Worm (Caenorhabditis elegans): ENCODE data around the gene F19G12.9.

Gene F19G12.9

ce11 chrX:1438925-1439324 is 19.9 kb downstream of the F19G12.9 start:
- TF ChIP-seq nhr-85 (tag) = no peak
- peak; percentile 34 for TF ChIP-seq skn-1 (tag; optimal IDR thresholded peaks at IDR 0.05)
- peak; percentile 76 for TF ChIP-seq sox-4 (tag; optimal IDR thresholded peaks at IDR 0.05)
- no peak for TF ChIP-seq elt-3 (tag; optimal IDR thresholded peaks at IDR 0.05)
- TF ChIP-seq ceh-8 (GFP tag; optimal IDR thresholded peaks at IDR 0.05) = no peak
- peak; percentile 44 for TF ChIP-seq egl-13 (tag; optimal IDR thresholded peaks at IDR 0.05)
- no peak for TF ChIP-seq unc-130 (tag; optimal IDR thresholded peaks at IDR 0.05)
- TF ChIP-seq snu-23 (GFP tag; optimal IDR thresholded peaks at IDR 0.05) = peak; percentile 40
- no peak for TF ChIP-seq ama-1 (optimal IDR thresholded peaks at IDR 0.05)
- TF ChIP-seq unc-30 (tag; optimal IDR thresholded peaks at IDR 0.05) = no peak
- no peak for TF ChIP-seq irx-1 (tag; optimal IDR thresholded peaks at IDR 0.05)
- TF ChIP-seq lir-3 (tag; optimal IDR thresholded peaks at IDR 0.05; ENCODE audit: poor library complexity) = no peak
- TF ChIP-seq sptf-1 (tag; optimal IDR thresholded peaks at IDR 0.05) = no peak
- TF ChIP-seq ztf-4 (tag; optimal IDR thresholded peaks at IDR 0.05) = no peak
- no peak for TF ChIP-seq efl-1 (optimal IDR thresholded peaks at IDR 0.05)
- TF ChIP-seq efl-1 (GFP tag; optimal IDR thresholded peaks at IDR 0.05 in 1 of 2) = no peak
- TF ChIP-seq nhr-237 (tag; optimal IDR thresholded peaks at IDR 0.05) = no peak
- peak; percentile 79 for TF ChIP-seq dsc-1 (tag; optimal IDR thresholded peaks at IDR 0.05)
- TF ChIP-seq unc-98 (GFP tag; IDR thresholded peaks at IDR 0.05) = no peak
- no peak for TF ChIP-seq ces-1 (GFP tag; optimal IDR thresholded peaks at IDR 0.05)
- peak; percentile 37 for TF ChIP-seq jun-1 (tag; optimal IDR thresholded peaks at IDR 0.05)
- peak; percentile 35 for TF ChIP-seq nhr-71 (tag; optimal IDR thresholded peaks at IDR 0.05)
- peak; percentile 11 to 16 for TF ChIP-seq lsy-2 (tag; optimal IDR thresholded peaks at IDR 0.05)
- no peak for TF ChIP-seq ceh-90 (tag; optimal IDR thresholded peaks at IDR 0.05)
- peak; percentile 68 for TF ChIP-seq nhr-47 (tag; optimal IDR thresholded peaks at IDR 0.05)
- TF ChIP-seq fkh-10 (GFP tag; optimal IDR thresholded peaks at IDR 0.05) = peak; percentile 57
- peak in 1 of 2 experiments; percentile 8 for TF ChIP-seq mdl-1 (tag; optimal IDR thresholded peaks at IDR 0.05)
- peak; percentile 18; the same call in 1 of the 2 replicates for TF ChIP-seq nhr-19 (GFP tag; conservative IDR thresholded peaks at IDR 0.05)
- TF ChIP-seq blmp-1 (tag; optimal IDR thresholded peaks at IDR 0.05) = no peak
- TF ChIP-seq pax-3 (tag; optimal IDR thresholded peaks at IDR 0.05) = peak; percentile 57
- TF ChIP-seq fkh-4 (tag; optimal IDR thresholded peaks at IDR 0.05; ENCODE audit: borderline replicate concordance) = no peak
- TF ChIP-seq ceh-82 (tag; optimal IDR thresholded peaks at IDR 0.05) = peak in 2 of 3 experiments; percentile 23 to 43
- TF ChIP-seq hlh-4 (tag; optimal IDR thresholded peaks at IDR 0.05) = no peak
- no peak for TF ChIP-seq nhr-28 (tag; optimal IDR thresholded peaks at IDR 0.05)
- TF ChIP-seq dpl-1 (GFP tag; optimal IDR thresholded peaks at IDR 0.05) = peak in 1 of 3 experiments; percentile 6
- no peak for TF ChIP-seq lin-15B (tag; optimal IDR thresholded peaks at IDR 0.05)
- TF ChIP-seq efl-3 (GFP tag; optimal IDR thresholded peaks at IDR 0.05) = no peak
- TF ChIP-seq alr-1 (tag; optimal IDR thresholded peaks at IDR 0.05; ENCODE audit: borderline replicate concordance) = no peak
- no peak for TF ChIP-seq ets-5 (GFP tag; IDR thresholded peaks at IDR 0.05)
- peak; percentile 82 for TF ChIP-seq fkh-8 (tag; optimal IDR thresholded peaks at IDR 0.05)
- no peak for TF ChIP-seq elt-2 (tag; optimal IDR thresholded peaks at IDR 0.05)
- TF ChIP-seq nhr-76 (tag; optimal IDR thresholded peaks at IDR 0.05) = no peak
- no peak for TF ChIP-seq nhr-84 (tag; optimal IDR thresholded peaks at IDR 0.05)
- TF ChIP-seq nhr-90 (tag; optimal IDR thresholded peaks at IDR 0.05; ENCODE audit: poor library complexity) = no peak
- TF ChIP-seq egl-27 (tag; optimal IDR thresholded peaks at IDR 0.05) = no peak
- no peak for TF ChIP-seq mep-1 (tag; optimal IDR thresholded peaks at IDR 0.05)
- TF ChIP-seq zag-1 (tag; optimal IDR thresholded peaks at IDR 0.05) = no peak
- TF ChIP-seq tlp-1 (tag; optimal IDR thresholded peaks at IDR 0.05) = no peak
- TF ChIP-seq lin-35 (GFP tag; optimal IDR thresholded peaks at IDR 0.05) = no peak
- no peak for TF ChIP-seq C16A3.4 (tag; optimal IDR thresholded peaks at IDR 0.05)
- TF ChIP-seq C04F5.9 (tag; optimal IDR thresholded peaks at IDR 0.05) = no peak
- TF ChIP-seq ztf-11 (tag; optimal IDR thresholded peaks at IDR 0.05) = no peak
- no peak for TF ChIP-seq hpl-2 (GFP tag; optimal IDR thresholded peaks at IDR 0.05)
- TF ChIP-seq lin-39 (tag; optimal IDR thresholded peaks at IDR 0.05) = no peak

All from whole organism, L1 larva.